Worm (Caenorhabditis elegans) whole organism, L4 larva: ENCODE results near the gene col-91.

ENCODE experiments used
- F10B5.3 ChIP-seq: sonication (generic microtip); optimal IDR thresholded peaks from 2 replicates; lab custom pipeline; 2016; ENCODE audit warnings: mild to moderate bottlenecking, missing genetic modification characterization, missing compliant biosample characterization
- F44E2.7 ChIP-seq: fragments of 200-800 bp; sonication (Bioruptor generic); IDR thresholded peaks from 2 replicates; pipeline ENCODE4 v2.1.2; 2022; ENCODE audit warnings: missing genetic modification characterization, missing compliant biosample characterization
- T26A8.4 ChIP-seq: fragments of 200-800 bp; sonication (Bioruptor generic); IDR thresholded peaks from 2 replicates; pipeline ENCODE4 v1.3.6; 2022; ENCODE audit warnings: missing genetic modification characterization, missing compliant biosample characterization
- Y75B8A.6 ChIP-seq: fragments of 200-800 bp; sonication (Bioruptor generic); IDR thresholded peaks from 2 replicates; pipeline ENCODE4 v1.3.6; 2022; ENCODE audit warnings: missing genetic modification reagents, missing genetic modification characterization, missing compliant biosample characterization
- ZK337.2 ChIP-seq: fragments of 200-800 bp; sonication (Bioruptor generic); IDR thresholded peaks from 2 replicates; pipeline ENCODE4 v1.3.6; 2022; ENCODE audit warnings: missing genetic modification reagents, missing genetic modification characterization, missing compliant biosample characterization
- ZK546.5 ChIP-seq, 2 experiments: sonication (generic microtip); optimal IDR thresholded peaks; 2 replicates each; lab custom pipeline; 2017; ENCODE audit warnings: missing biosample characterization in 2 of 2, missing genetic modification characterization in 2 of 2
- aha-1 ChIP-seq: fragments of 150-350 bp; peaks from one replicate; lab custom pipeline; 2014; ENCODE audit warnings: missing biosample characterization, missing genetic modification characterization
- arid-1 ChIP-seq: fragments of 200-800 bp; sonication (Bioruptor generic); conservative IDR thresholded peaks from 2 replicates; pipeline ENCODE4 v1.3.6; 2022; ENCODE audit warnings: missing genetic modification reagents, missing genetic modification characterization, missing compliant biosample characterization
- ceh-20 ChIP-seq: fragments of 200-800 bp; sonication (Bioruptor generic); IDR thresholded peaks from 2 replicates; pipeline ENCODE4 v1.3.6; 2022; ENCODE audit warnings: missing genetic modification reagents, missing genetic modification characterization, missing compliant biosample characterization
- ceh-28 ChIP-seq: fragments of 150-350 bp; optimal IDR thresholded peaks from 2 replicates; lab custom pipeline; 2014; ENCODE audit warnings: missing biosample characterization, missing genetic modification reagents, missing genetic modification characterization
- ceh-32 ChIP-seq: sonication (generic microtip); optimal IDR thresholded peaks from 2 replicates; lab custom pipeline; 2016; ENCODE audit warnings: mild to moderate bottlenecking, missing genetic modification characterization, missing compliant biosample characterization; ENCODE audit not compliant: poor library complexity
- daf-19 ChIP-seq: fragments of 200-800 bp; sonication (Bioruptor generic); conservative IDR thresholded peaks from 2 replicates; pipeline ENCODE4 v1.3.6; 2022; ENCODE audit warnings: missing genetic modification characterization, missing compliant biosample characterization
- dmd-9 ChIP-seq: fragments of 200-800 bp; sonication (Bioruptor generic); IDR thresholded peaks from 2 replicates; pipeline ENCODE4 v1.3.6; 2022; ENCODE audit warnings: missing genetic modification reagents, missing genetic modification characterization, missing compliant biosample characterization
- duxl-1 ChIP-seq: sonication (generic microtip); optimal IDR thresholded peaks from 2 replicates; lab custom pipeline; 2016; ENCODE audit warnings: mild to moderate bottlenecking, missing genetic modification characterization, moderate library complexity, missing compliant biosample characterization; ENCODE audit not compliant: poor library complexity
- egl-43 ChIP-seq: fragments of 200-800 bp; sonication (Bioruptor generic); IDR thresholded peaks from 2 replicates; pipeline ENCODE4 v1.3.6; 2022; ENCODE audit warnings: missing genetic modification reagents, missing genetic modification characterization, missing compliant biosample characterization
- fos-1 ChIP-seq: fragments of 150-350 bp; optimal IDR thresholded peaks from 2 replicates; lab custom pipeline; 2014; ENCODE audit warnings: missing biosample characterization, missing genetic modification characterization
- gei-8 ChIP-seq: fragments of 200-800 bp; sonication (Bioruptor generic); optimal IDR thresholded peaks from 2 replicates; lab custom pipeline; 2018; ENCODE audit warnings: mild to moderate bottlenecking, missing genetic modification characterization, missing compliant biosample characterization
- hlh-11 ChIP-seq: fragments of 200-800 bp; sonication (Bioruptor generic); optimal IDR thresholded peaks from 2 replicates; lab custom pipeline; 2018; ENCODE audit warnings: mild to moderate bottlenecking, missing genetic modification characterization, missing compliant biosample characterization
- hmg-1.1 ChIP-seq: fragments of 200-800 bp; sonication (Bioruptor generic); IDR thresholded peaks from 2 replicates; pipeline ENCODE4 v1.3.6; 2022; ENCODE audit warnings: missing genetic modification reagents, missing genetic modification characterization, missing compliant biosample characterization
- jun-1 ChIP-seq: fragments of 150-350 bp; optimal IDR thresholded peaks from 2 replicates; lab custom pipeline; 2014; ENCODE audit warnings: missing biosample characterization, missing genetic modification reagents, missing genetic modification characterization
- lin-13 ChIP-seq: fragments of 150-350 bp; optimal IDR thresholded peaks from 2 replicates; lab custom pipeline; 2014; ENCODE audit warnings: missing biosample characterization, missing genetic modification reagents, missing genetic modification characterization
- lin-38 ChIP-seq: fragments of 200-800 bp; sonication (Bioruptor generic); IDR thresholded peaks from 2 replicates; pipeline ENCODE4 v1.3.6; 2022; ENCODE audit warnings: missing genetic modification reagents, missing genetic modification characterization, missing compliant biosample characterization
- lir-3 ChIP-seq: sonication (generic microtip); optimal IDR thresholded peaks from 2 replicates; lab custom pipeline; 2016; ENCODE audit warnings: mild to moderate bottlenecking, missing genetic modification characterization, missing compliant biosample characterization
- madf-9 ChIP-seq: fragments of 200-800 bp; sonication (Bioruptor generic); conservative IDR thresholded peaks from 2 replicates; pipeline ENCODE4 v1.3.6; 2022; ENCODE audit warnings: missing genetic modification reagents, missing genetic modification characterization, missing compliant biosample characterization
- mep-1 ChIP-seq: fragments of 150-350 bp; sonication (generic microtip); optimal IDR thresholded peaks from 3 replicates; lab custom pipeline; 2014; ENCODE audit warnings: missing biosample characterization, missing genetic modification characterization
- mxl-2 ChIP-seq: fragments of 200-800 bp; sonication (Bioruptor generic); conservative IDR thresholded peaks from 2 replicates; pipeline ENCODE4 v1.3.6; 2022; ENCODE audit warnings: missing genetic modification reagents, missing genetic modification characterization, missing compliant biosample characterization
- nhr-10 ChIP-seq: fragments of 150-350 bp; optimal IDR thresholded peaks from 2 replicates; lab custom pipeline; 2014; ENCODE audit warnings: missing biosample characterization, missing genetic modification characterization
- nhr-111 ChIP-seq: fragments of 200-800 bp; sonication (Bioruptor generic); optimal IDR thresholded peaks from 2 replicates; lab custom pipeline; 2018; ENCODE audit warnings: mild to moderate bottlenecking, missing genetic modification characterization, missing compliant biosample characterization
- nhr-41 ChIP-seq: fragments of 200-800 bp; sonication (Bioruptor generic); IDR thresholded peaks from 2 replicates; pipeline ENCODE4 v1.3.6; 2022; ENCODE audit warnings: missing genetic modification reagents, missing genetic modification characterization, missing compliant biosample characterization
- nhr-42 ChIP-seq: fragments of 200-800 bp; sonication (Bioruptor generic); IDR thresholded peaks from 2 replicates; pipeline ENCODE4 v1.3.6; 2022; ENCODE audit warnings: missing genetic modification characterization, missing compliant biosample characterization
- nhr-6 ChIP-seq: fragments of 150-350 bp; optimal IDR thresholded peaks from 2 replicates; lab custom pipeline; 2014; ENCODE audit warnings: missing biosample characterization, missing genetic modification characterization
- nhr-76 ChIP-seq: fragments of 150-350 bp; optimal IDR thresholded peaks from 2 replicates; lab custom pipeline; 2014; ENCODE audit warnings: missing biosample characterization, missing genetic modification characterization
- pha-4 ChIP-seq, 2 experiments: fragments of 150-350 bp in 1 of 2; fragments of 200-800 bp in 1 of 2; sonication (Bioruptor generic) in 1 of 2; IDR thresholded peaks in 1 of 2; optimal IDR thresholded peaks in 1 of 2; 2 replicates each; pipeline versions ENCODE4 v1.3.6 to Lab custom; 2014 to 2022; ENCODE audit warnings: missing genetic modification characterization in 2 of 2, missing genetic modification reagents in 2 of 2, missing biosample characterization in 1 of 2, missing compliant biosample characterization in 1 of 2
- php-3 ChIP-seq: fragments of 200-800 bp; sonication (Bioruptor generic); IDR thresholded peaks from 2 replicates; pipeline ENCODE4 v1.3.6; 2022; ENCODE audit warnings: missing genetic modification reagents, missing genetic modification characterization, missing compliant biosample characterization
- pqm-1 ChIP-seq: sonication (generic microtip); optimal IDR thresholded peaks from 2 replicates; lab custom pipeline; 2017; ENCODE audit warnings: missing biosample characterization, missing genetic modification characterization
- saeg-2 ChIP-seq: fragments of 200-800 bp; sonication (Bioruptor generic); IDR thresholded peaks from 2 replicates; pipeline ENCODE4 v1.3.6; 2022; ENCODE audit warnings: missing genetic modification reagents, missing genetic modification characterization, missing compliant biosample characterization
- spr-3 ChIP-seq: fragments of 200-800 bp; sonication (Bioruptor generic); optimal IDR thresholded peaks from 2 replicates; lab custom pipeline; 2018; ENCODE audit warnings: mild to moderate bottlenecking, missing genetic modification characterization, missing compliant biosample characterization
- unc-62 ChIP-seq, 3 experiments: fragments of 150-350 bp in 1 of 3; sonication (generic microtip); optimal IDR thresholded peaks in 2 of 3; peaks in 1 of 3; 1 replicate in 1 of 3; 2 replicates in 2 of 3; lab custom pipeline; 2014 to 2017; ENCODE audit warnings: missing biosample characterization in 3 of 3, missing genetic modification characterization in 3 of 3, missing genetic modification reagents in 3 of 3, missing genotype in 1 of 3
- ztf-7 ChIP-seq: fragments of 150-350 bp; optimal IDR thresholded peaks from 2 replicates; lab custom pipeline; 2014; ENCODE audit warnings: missing biosample characterization, missing genetic modification characterization

Gene col-91

ce11 chrIII:8281310-8281709, 17.8 kb upstream of the col-91 start:
- TF ChIP-seq unc-62 (GFP tag; optimal IDR thresholded peaks at IDR 0.05 in 1 of 2; lab: Kevin White, UChicago) (peak in 1 of 2 experiments; percentile 92), unc-62 (tag; optimal IDR thresholded peaks at IDR 0.05; lab: Kevin White, UChicago) (no peak), arid-1 (GFP tag; lab: Robert Waterston, UW) (no peak), nhr-76 (tag; lab: Kevin White, UChicago) (no peak)

- TF ChIP-seq unc-62 (GFP tag; optimal IDR thresholded peaks at IDR 0.05 in 1 of 2; lab: Kevin White, UChicago) (peak in 1 of 2 experiments; percentile 94), unc-62 (tag; optimal IDR thresholded peaks at IDR 0.05; lab: Kevin White, UChicago) (no peak), mep-1 (tag; lab: Kevin White, UChicago) (no peak), aha-1 (peak; percentile 99), fos-1 (tag; lab: Kevin White, UChicago) (no peak)
Measured at ce11 chrIII:8280352-8280751, 16.9 kb upstream of the col-91 start.

ce11 chrIII:8279567-8279966, 16.1 kb upstream of the col-91 start:
- TF ChIP-seq hlh-11 (tag; lab: Kevin White, UChicago) (no peak), F44E2.7 (GFP tag; lab: Robert Waterston, UW) (no peak), php-3 (GFP tag; lab: Robert Waterston, UW) (no peak), nhr-111 (GFP tag; lab: Kevin White, UChicago) (no peak), mxl-2 (no peak), nhr-42 (GFP tag; lab: Robert Waterston, UW) (no peak), Y75B8A.6 (GFP tag; lab: Robert Waterston, UW) (no peak), lir-3 (no peak), hmg-1.1 (GFP tag; lab: Robert Waterston, UW) (no peak), saeg-2 (GFP tag; lab: Robert Waterston, UW) (no peak), ZK337.2 (GFP tag; lab: Robert Waterston, UW) (no peak), egl-43 (GFP tag; lab: Robert Waterston, UW) (no peak), pqm-1 (tag; lab: Kevin White, UChicago) (no peak), gei-8 (GFP tag; lab: Kevin White, UChicago) (no peak), nhr-41 (no peak), ZK546.5 (tag; optimal IDR thresholded peaks at IDR 0.05; lab: Kevin White, UChicago) (no peak), daf-19 (GFP tag; lab: Robert Waterston, UW) (no peak), nhr-10 (tag; lab: Kevin White, UChicago) (no peak), madf-9 (GFP tag; lab: Robert Waterston, UW) (no peak)

ce11 chrIII:8278801-8279200, 15.3 kb upstream of the col-91 start, which contains the start of gene mig-10:
Gene mig-10 (plus strand): TSS chrIII:8279101.
- TF ChIP-seq ztf-7 (no peak), saeg-2 (GFP tag; lab: Robert Waterston, UW) (no peak), spr-3 (GFP tag; lab: Kevin White, UChicago) (no peak), lin-38 (GFP tag; lab: Robert Waterston, UW) (no peak), gei-8 (GFP tag; lab: Kevin White, UChicago) (no peak), nhr-6 (tag; lab: Kevin White, UChicago) (no peak), aha-1 (no peak), ceh-32 (tag; lab: Kevin White, UChicago) (no peak), lir-3 (no peak), jun-1 (no peak), unc-62 (GFP tag; optimal IDR thresholded peaks at IDR 0.05 in 1 of 2; lab: Kevin White, UChicago) (no peak), unc-62 (tag; optimal IDR thresholded peaks at IDR 0.05; lab: Kevin White, UChicago) (no peak), dmd-9 (GFP tag; lab: Robert Waterston, UW) (no peak), pha-4 (GFP tag; IDR thresholded peaks at IDR 0.05; lab: Robert Waterston, UW) (no peak), pha-4 (tag; optimal IDR thresholded peaks at IDR 0.05; lab: Kevin White, UChicago) (no peak), ceh-28 (tag; lab: Kevin White, UChicago) (no peak), T26A8.4 (GFP tag; lab: Robert Waterston, UW) (no peak), ceh-20 (GFP tag; lab: Robert Waterston, UW) (no peak), lin-13 (GFP tag; lab: Kevin White, UChicago) (no peak), F10B5.3 (no peak), duxl-1 (tag; lab: Kevin White, UChicago) (no peak)
